Fruit fly (Drosophila melanogaster): ENCODE results near the gene Cad96Ca.

Gene Cad96Ca

dm6 chr3R:25174244-25174643 lies 33.8 kb downstream of the Cad96Ca start (continued):
- TF ChIP-seq acj6 (GFP tag; optimal IDR thresholded peaks at IDR 0.05) (peak; percentile 59), topi (GFP tag; optimal IDR thresholded peaks at IDR 0.05) (peak; percentile 68), CG7368 (GFP tag; optimal IDR thresholded peaks at IDR 0.05) (peak; percentile 35), CG15336 (GFP tag; IDR thresholded peaks at IDR 0.05) (0 out of 2 replicates have a peak, but pooled peaks have one; percentile 11), CG11762 (GFP tag; optimal IDR thresholded peaks at IDR 0.05; ENCODE audit: insufficient read depth) (peak; percentile 4), Lpt (GFP tag; optimal IDR thresholded peaks at IDR 0.05) (no peak), ss (GFP tag; optimal IDR thresholded peaks at IDR 0.05) (peak; percentile 26 to 55), fd59A (GFP tag; optimal IDR thresholded peaks at IDR 0.05) (peak; percentile 40), Eip93F (GFP tag; optimal IDR thresholded peaks at IDR 0.05) (no peak), lz (GFP tag; optimal IDR thresholded peaks at IDR 0.05) (peak; percentile 73), Hr39 (GFP tag; optimal IDR thresholded peaks at IDR 0.05) (peak; percentile 68), OdsH (GFP tag; optimal IDR thresholded peaks at IDR 0.05) (peak; percentile 47), CG8319 (GFP tag; optimal IDR thresholded peaks at IDR 0.05) (peak; percentile 14), CG3032 (tag; optimal IDR thresholded peaks at IDR 0.05) (peak; percentile 61), CG34406 (GFP tag; optimal IDR thresholded peaks at IDR 0.05) (peak; percentile 31), CG10669 (GFP tag; optimal IDR thresholded peaks at IDR 0.05) (peak; percentile 70), CG6854 (GFP tag; optimal IDR thresholded peaks at IDR 0.05) (no peak), cyc (GFP tag; optimal IDR thresholded peaks at IDR 0.05) (peak; percentile 70), fkh (GFP tag; optimal IDR thresholded peaks at IDR 0.05) (no peak), achi (GFP tag; optimal IDR thresholded peaks at IDR 0.05) (peak; percentile 46), pdm3 (GFP tag; optimal IDR thresholded peaks at IDR 0.05) (peak; percentile 56), CG8119 (GFP tag; IDR thresholded peaks at IDR 0.05) (0 out of 3 replicates have a peak, but pooled peaks have one; percentile 20), CG3919 (GFP tag; optimal IDR thresholded peaks at IDR 0.05) (peak; percentile 58), net (GFP tag; optimal IDR thresholded peaks at IDR 0.05) (peak; percentile 40), CG1621 (tag; optimal IDR thresholded peaks at IDR 0.05) (peak; percentile 33), Blimp-1 (GFP tag; optimal IDR thresholded peaks at IDR 0.05) (peak; percentile 9), CG32006 (GFP tag; optimal IDR thresholded peaks at IDR 0.05) (peak; percentile 18), Met (GFP tag; optimal IDR thresholded peaks at IDR 0.05) (peak; percentile 70), Eip75B (GFP tag; optimal IDR thresholded peaks at IDR 0.05) (peak; percentile 63), CG6163 (GFP tag; IDR thresholded peaks at IDR 0.05) (peak; percentile 45; the same call in 1 of the 3 replicates)

dm6 chr3R:25172976-25173375 lies 35.1 kb downstream of the Cad96Ca start:
- TF ChIP-seq vri (GFP tag; optimal IDR thresholded peaks at IDR 0.05) (no peak), CG3919 (GFP tag; optimal IDR thresholded peaks at IDR 0.05) (no peak), Sox15 (GFP tag; optimal IDR thresholded peaks at IDR 0.05) (no peak), CG11294 (GFP tag; IDR thresholded peaks at IDR 0.05) (no peak), dac (GFP tag; optimal IDR thresholded peaks at IDR 0.05) (no peak), Lpt (GFP tag; optimal IDR thresholded peaks at IDR 0.05) (no peak), spab (GFP tag; optimal IDR thresholded peaks at IDR 0.05) (no peak), Gug (GFP tag; IDR thresholded peaks at IDR 0.05) (no peak), Ets21C (GFP tag; optimal IDR thresholded peaks at IDR 0.05) (no peak), Sox102F (GFP tag; optimal IDR thresholded peaks at IDR 0.05) (no peak), CG31627 (GFP tag; optimal IDR thresholded peaks at IDR 0.05) (no peak), CG10631 (GFP tag; optimal IDR thresholded peaks at IDR 0.05) (no peak)

- TF ChIP-seq CG3032 (tag; optimal IDR thresholded peaks at IDR 0.05) (no peak), Hr38 (GFP tag; optimal IDR thresholded peaks at IDR 0.05) (no peak), CG8632 (GFP tag; optimal IDR thresholded peaks at IDR 0.05) (no peak), net (GFP tag; optimal IDR thresholded peaks at IDR 0.05) (no peak), CG15336 (GFP tag; IDR thresholded peaks at IDR 0.05) (no peak), Eip78C (GFP tag) (no peak), cyc (GFP tag; optimal IDR thresholded peaks at IDR 0.05) (no peak), CG10631 (GFP tag; optimal IDR thresholded peaks at IDR 0.05) (no peak), Hr39 (GFP tag; optimal IDR thresholded peaks at IDR 0.05) (no peak), Sox102F (GFP tag; optimal IDR thresholded peaks at IDR 0.05) (no peak), Eip75B (GFP tag; optimal IDR thresholded peaks at IDR 0.05) (no peak), spab (GFP tag; optimal IDR thresholded peaks at IDR 0.05) (no peak), Sox15 (GFP tag; optimal IDR thresholded peaks at IDR 0.05) (no peak), fd59A (GFP tag; optimal IDR thresholded peaks at IDR 0.05) (no peak), CG6854 (GFP tag; optimal IDR thresholded peaks at IDR 0.05) (no peak), vri (GFP tag; optimal IDR thresholded peaks at IDR 0.05) (no peak), topi (GFP tag; optimal IDR thresholded peaks at IDR 0.05) (no peak), CG6792 (GFP tag; optimal IDR thresholded peaks at IDR 0.05) (no peak)
Measured at dm6 chr3R:25172353-25172752, 35.7 kb downstream of the Cad96Ca start.
